Worm (Caenorhabditis elegans) whole organism, early embryonic: ENCODE measurements around the gene Y105C5B.9.

Experiments
- B0310.2 ChIP-seq: sonication (generic microtip); optimal IDR thresholded peaks from 2 replicates; lab custom pipeline; 2016; ENCODE audit warnings: mild to moderate bottlenecking, missing genetic modification characterization, missing compliant biosample characterization
- F13C5.2 ChIP-seq: sonication (generic microtip); optimal IDR thresholded peaks from 2 replicates; lab custom pipeline; 2017; ENCODE audit warnings: mild to moderate bottlenecking, missing genetic modification characterization, inconsistent platforms, missing compliant biosample characterization
- aly-1 ChIP-seq: sonication (generic microtip); optimal IDR thresholded peaks from 2 replicates; lab custom pipeline; 2016; ENCODE audit warnings: missing genetic modification characterization, missing compliant biosample characterization
- ama-1 ChIP-seq: fragments of 150-350 bp; optimal IDR thresholded peaks from 2 replicates; lab custom pipeline; 2014
- ceh-13 ChIP-seq: fragments of 200-800 bp; sonication (Bioruptor generic); optimal IDR thresholded peaks from 2 replicates; lab custom pipeline; 2018; ENCODE audit warnings: mild to moderate bottlenecking, missing genetic modification characterization, missing compliant biosample characterization
- ceh-36 ChIP-seq: sonication (generic microtip); optimal IDR thresholded peaks from 2 replicates; lab custom pipeline; 2016; ENCODE audit warnings: missing genetic modification characterization, inconsistent platforms, missing compliant biosample characterization
- ets-7 ChIP-seq: sonication (generic microtip); optimal IDR thresholded peaks from 2 replicates; lab custom pipeline; 2016; ENCODE audit warnings: missing genotype, missing genetic modification characterization, missing compliant biosample characterization
- flt-1 ChIP-seq: fragments of 200-800 bp; sonication (Bioruptor generic); IDR thresholded peaks from 2 replicates; pipeline ENCODE4 v1.3.6; 2022; ENCODE audit warnings: missing genetic modification characterization, missing compliant biosample characterization
- hmbx-1 ChIP-seq: sonication (generic microtip); optimal IDR thresholded peaks from 2 replicates; lab custom pipeline; 2016; ENCODE audit warnings: mild to moderate bottlenecking, missing genetic modification characterization, missing compliant biosample characterization
- hmg-4 ChIP-seq: fragments of 200-800 bp; sonication (Bioruptor generic); optimal IDR thresholded peaks from 2 replicates; lab custom pipeline; 2018; ENCODE audit warnings: mild to moderate bottlenecking, missing genetic modification characterization, missing compliant biosample characterization
- hnd-1 ChIP-seq: sonication (generic microtip); optimal IDR thresholded peaks from 2 replicates; lab custom pipeline; 2016; ENCODE audit warnings: missing genetic modification characterization, missing compliant biosample characterization
- pes-1 ChIP-seq: fragments of 200-800 bp; sonication (Bioruptor generic); IDR thresholded peaks from 2 replicates; pipeline ENCODE4 v1.3.6; 2022; ENCODE audit warnings: missing genetic modification reagents, missing genetic modification characterization, missing compliant biosample characterization
- scrt-1 ChIP-seq: fragments of 200-800 bp; sonication (Bioruptor generic); IDR thresholded peaks from 2 replicates; pipeline ENCODE4 v1.3.6; 2022; ENCODE audit warnings: missing genetic modification characterization, missing compliant biosample characterization
- sea-1 ChIP-seq: fragments of 200-800 bp; sonication (Bioruptor generic); conservative IDR thresholded peaks from 2 replicates; pipeline ENCODE4 v1.3.6; 2022; ENCODE audit warnings: missing genetic modification characterization, missing compliant biosample characterization
- tbx-11 ChIP-seq: fragments of 200-800 bp; sonication (Bioruptor generic); IDR thresholded peaks from 2 replicates; pipeline ENCODE4 v1.3.6; 2022; ENCODE audit warnings: missing genetic modification characterization, missing compliant biosample characterization
- tbx-37 ChIP-seq: fragments of 200-800 bp; sonication (Bioruptor generic); conservative IDR thresholded peaks from 2 replicates; pipeline ENCODE4 v1.3.6; 2022; ENCODE audit warnings: missing genetic modification reagents, missing genetic modification characterization, missing compliant biosample characterization
- tra-4 ChIP-seq: sonication (generic microtip); optimal IDR thresholded peaks from 2 replicates; lab custom pipeline; 2017; ENCODE audit warnings: missing genetic modification characterization, missing compliant biosample characterization

The Y105C5B.9 gene

DNA sequence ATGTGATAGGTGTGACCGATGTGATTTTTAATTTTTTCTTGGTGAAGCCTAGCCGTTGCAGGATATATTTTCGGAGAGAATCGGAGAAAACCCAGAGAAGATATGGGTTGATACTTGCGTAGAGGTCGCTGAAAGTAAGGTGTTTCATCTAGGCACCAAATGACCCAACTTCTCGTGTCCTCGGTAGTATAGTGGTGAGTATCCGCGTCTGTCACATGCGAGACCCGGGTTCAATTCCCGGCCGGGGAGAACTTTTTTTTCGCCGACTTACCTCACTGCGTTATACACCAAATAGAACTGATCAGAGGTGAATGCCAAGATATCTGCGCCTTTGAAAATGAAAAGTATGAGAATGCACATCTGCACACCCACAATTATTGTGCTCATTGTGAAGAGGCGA, 1.5 kb downstream of the Y105C5B.9 start:
- TF ChIP-seq hmbx-1 (tag; lab: Kevin White, UChicago) (no peak), ceh-36 (tag; lab: Kevin White, UChicago) (peak; percentile 31), hnd-1 (no peak), tra-4 (tag; lab: Kevin White, UChicago) (no peak), ama-1 (no peak), ceh-13 (GFP tag; lab: Kevin White, UChicago) (no peak), scrt-1 (GFP tag; lab: Robert Waterston, UW) (peak; percentile 17; the same call in 1 of the 2 replicates), sea-1 (peak; percentile 34; the same call in 1 of the 2 replicates), aly-1 (no peak), flt-1 (GFP tag; lab: Robert Waterston, UW) (0 out of 2 replicates have a peak, but pooled peaks have one; percentile 32), hmg-4 (GFP tag; lab: Kevin White, UChicago) (peak; percentile 42), tbx-37 (GFP tag; lab: Robert Waterston, UW) (0 out of 2 replicates have a peak, but pooled peaks have one; percentile 12), pes-1 (GFP tag; lab: Robert Waterston, UW) (peak; percentile 53; the same call in 1 of the 2 replicates), ets-7 (tag; lab: Kevin White, UChicago) (no peak), tbx-11 (peak; percentile 62), B0310.2 (no peak), F13C5.2 (no peak)

DNA sequence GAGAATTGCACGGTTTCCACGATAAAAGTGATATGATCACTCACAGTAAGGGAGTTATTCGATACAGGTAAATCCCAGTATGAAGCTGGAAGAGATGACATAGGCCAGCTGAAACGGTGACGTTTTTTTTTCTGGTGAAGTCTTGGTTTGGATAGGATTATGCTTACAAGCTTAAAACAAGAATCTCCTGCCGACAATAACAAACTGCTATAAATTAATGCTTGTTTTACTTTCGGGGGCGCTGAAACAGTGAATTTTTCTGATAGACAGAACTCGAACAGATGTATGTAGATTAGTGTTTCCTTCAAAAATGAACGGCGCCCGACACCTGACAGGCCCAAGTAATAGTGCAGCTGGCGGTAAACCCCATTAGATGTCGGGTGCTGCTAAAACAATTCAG, 3.4 kb downstream of the Y105C5B.9 start, which contains the start of gene srv-16:
Gene srv-16 (minus strand): TSS at position 101 of the 400 bp plus-strand sequence.
- TF ChIP-seq ama-1, result no peak
- no peak for TF ChIP-seq hmg-4 (GFP tag; lab: Kevin White, UChicago)
- no peak for TF ChIP-seq sea-1
- no peak for TF ChIP-seq aly-1
- TF ChIP-seq ceh-13 (GFP tag; lab: Kevin White, UChicago), result no peak
- TF ChIP-seq hmbx-1 (tag; lab: Kevin White, UChicago), result no peak
- TF ChIP-seq hnd-1, result no peak
- no peak for TF ChIP-seq F13C5.2

DNA sequence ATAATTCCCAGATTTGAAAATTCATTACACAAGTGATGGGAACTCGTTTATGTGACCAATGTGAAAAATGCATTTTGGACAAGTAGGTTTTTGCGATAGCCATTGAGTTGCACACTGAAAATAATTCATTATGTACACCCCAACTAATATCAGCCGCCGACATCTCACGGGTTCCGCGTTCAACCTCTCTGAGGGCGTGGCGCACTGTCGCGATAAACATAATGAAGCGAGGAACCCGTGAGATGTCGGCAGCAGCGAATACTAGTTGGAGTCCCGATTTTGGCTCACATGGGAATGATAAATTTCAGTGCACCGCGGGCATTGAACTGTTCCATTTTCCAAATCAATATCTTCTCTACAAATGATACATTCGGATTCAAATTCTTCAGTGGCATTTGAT, 6.7 kb downstream of the Y105C5B.9 start:
- TF ChIP-seq aly-1 (no peak), sea-1 (no peak), B0310.2 (no peak), hnd-1 (no peak), F13C5.2 (no peak), hmbx-1 (tag; lab: Kevin White, UChicago) (no peak), hmg-4 (GFP tag; lab: Kevin White, UChicago) (no peak), tra-4 (tag; lab: Kevin White, UChicago) (no peak), tbx-11 (no peak)

DNA sequence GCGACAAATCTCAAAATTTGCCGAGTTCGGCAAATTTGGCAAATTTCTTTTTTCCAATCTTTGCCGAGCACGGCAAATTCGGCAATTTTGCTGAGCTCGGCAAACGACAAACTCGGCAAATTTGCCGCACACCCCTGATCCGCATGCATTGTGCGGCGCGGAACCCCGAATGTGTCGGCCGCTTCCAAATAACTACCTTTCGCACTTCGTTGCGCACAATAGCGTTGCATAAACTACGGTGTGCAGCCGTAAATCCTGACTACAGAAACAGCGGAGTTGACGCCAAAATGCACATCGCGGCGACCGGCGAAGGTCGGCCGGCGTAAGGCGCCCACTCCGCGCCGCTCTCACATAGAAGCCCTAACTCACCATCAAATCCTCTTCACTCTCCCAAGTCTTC, 8.1 kb downstream of the Y105C5B.9 start:
- TF ChIP-seq ceh-13 (GFP tag; lab: Kevin White, UChicago) (no peak), ets-7 (tag; lab: Kevin White, UChicago) (no peak), tbx-37 (GFP tag; lab: Robert Waterston, UW) (no peak), tra-4 (tag; lab: Kevin White, UChicago) (no peak), ceh-36 (tag; lab: Kevin White, UChicago) (no peak), ama-1 (no peak), hmbx-1 (tag; lab: Kevin White, UChicago) (no peak), pes-1 (GFP tag; lab: Robert Waterston, UW) (no peak)

DNA sequence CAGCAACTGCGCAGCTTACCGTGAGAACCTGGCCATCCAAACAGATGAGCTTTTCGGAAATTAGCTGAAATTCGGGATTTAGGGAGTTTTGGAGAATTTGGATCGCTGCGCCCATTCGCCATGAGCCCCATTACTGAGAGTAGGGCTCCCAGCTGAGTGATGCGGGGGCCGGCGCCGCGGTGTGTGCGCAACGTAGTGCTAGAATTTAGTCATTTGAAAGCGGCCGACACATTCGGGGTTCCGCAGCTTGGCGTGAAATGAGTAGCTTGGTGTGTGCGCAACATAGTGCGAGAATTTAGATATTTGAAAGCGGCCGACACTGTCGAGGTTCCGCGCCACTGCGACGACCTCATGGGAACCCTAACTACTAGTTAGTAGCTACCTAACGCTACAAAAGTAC, 10.4 kb downstream of the Y105C5B.9 start:
- TF ChIP-seq hmg-4 (GFP tag; lab: Kevin White, UChicago), result no peak
- TF ChIP-seq sea-1, result no peak
- TF ChIP-seq tra-4 (tag; lab: Kevin White, UChicago), result no peak
- TF ChIP-seq pes-1 (GFP tag; lab: Robert Waterston, UW), result no peak
- no peak for TF ChIP-seq tbx-37 (GFP tag; lab: Robert Waterston, UW)

DNA sequence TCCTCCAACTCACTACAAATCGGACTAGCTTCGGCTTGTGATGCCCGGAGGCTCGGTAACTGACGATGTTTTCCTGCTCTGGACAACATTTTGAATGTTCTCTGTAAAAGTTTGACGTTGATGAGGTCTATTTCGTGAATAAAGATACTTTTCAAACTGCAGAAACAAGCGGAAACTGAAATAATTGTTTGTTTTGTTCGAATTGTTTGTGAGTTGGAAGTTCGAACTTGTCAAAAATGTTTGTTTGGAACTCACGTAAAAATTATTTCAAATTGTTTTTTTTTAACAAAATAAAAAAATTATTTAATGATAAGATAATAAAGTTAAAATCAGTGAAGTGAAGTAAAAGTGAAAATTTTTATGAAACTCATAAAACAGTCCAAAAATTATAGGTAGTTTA, 11.0 kb downstream of the Y105C5B.9 start, which contains the start of gene Y105C5B.11:
Gene Y105C5B.11 (minus strand): TSS at position 101 of the 400 bp plus-strand sequence.
- no peak for TF ChIP-seq ceh-13 (GFP tag; lab: Kevin White, UChicago)
- no peak for TF ChIP-seq hnd-1
- TF ChIP-seq pes-1 (GFP tag; lab: Robert Waterston, UW), result no peak
- no peak for TF ChIP-seq ets-7 (tag; lab: Kevin White, UChicago)
- TF ChIP-seq hmg-4 (GFP tag; lab: Kevin White, UChicago), result no peak
- no peak for TF ChIP-seq scrt-1 (GFP tag; lab: Robert Waterston, UW)
- no peak for TF ChIP-seq tbx-11
- TF ChIP-seq tbx-37 (GFP tag; lab: Robert Waterston, UW), result no peak
- TF ChIP-seq F13C5.2, result no peak
- TF ChIP-seq aly-1, result no peak

DNA sequence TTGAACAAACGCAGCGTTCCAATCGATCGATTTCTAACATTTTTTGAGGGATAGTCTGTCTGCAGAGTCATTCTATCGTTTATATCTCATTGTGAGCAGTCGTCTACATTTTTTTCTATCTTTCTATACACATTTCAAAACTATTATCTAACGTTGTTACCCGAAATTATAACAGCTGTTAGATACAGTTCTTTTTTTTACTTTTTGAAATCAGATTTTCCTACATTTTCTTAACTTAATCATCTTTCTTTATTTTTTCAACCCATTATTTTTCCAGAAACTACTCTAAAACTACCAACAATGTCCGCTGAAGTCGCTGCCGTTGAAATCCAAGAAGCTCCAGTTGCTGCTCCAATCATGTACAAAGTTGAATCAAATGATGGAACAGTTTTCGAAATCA, 16.1 kb downstream of the Y105C5B.9 start, which contains the start of gene skr-10:
Gene skr-10 (plus strand): TSS at position 301 of the 400 bp plus-strand sequence.
- TF ChIP-seq F13C5.2 (no peak), ceh-13 (GFP tag; lab: Kevin White, UChicago) (no peak), ceh-36 (tag; lab: Kevin White, UChicago) (no peak), tbx-37 (GFP tag; lab: Robert Waterston, UW) (no peak), hmg-4 (GFP tag; lab: Kevin White, UChicago) (no peak), hmbx-1 (tag; lab: Kevin White, UChicago) (no peak), tbx-11 (no peak), tra-4 (tag; lab: Kevin White, UChicago) (no peak), ama-1 (no peak), pes-1 (GFP tag; lab: Robert Waterston, UW) (no peak), hnd-1 (no peak), aly-1 (no peak), B0310.2 (no peak), scrt-1 (GFP tag; lab: Robert Waterston, UW) (no peak), flt-1 (GFP tag; lab: Robert Waterston, UW) (no peak)

DNA sequence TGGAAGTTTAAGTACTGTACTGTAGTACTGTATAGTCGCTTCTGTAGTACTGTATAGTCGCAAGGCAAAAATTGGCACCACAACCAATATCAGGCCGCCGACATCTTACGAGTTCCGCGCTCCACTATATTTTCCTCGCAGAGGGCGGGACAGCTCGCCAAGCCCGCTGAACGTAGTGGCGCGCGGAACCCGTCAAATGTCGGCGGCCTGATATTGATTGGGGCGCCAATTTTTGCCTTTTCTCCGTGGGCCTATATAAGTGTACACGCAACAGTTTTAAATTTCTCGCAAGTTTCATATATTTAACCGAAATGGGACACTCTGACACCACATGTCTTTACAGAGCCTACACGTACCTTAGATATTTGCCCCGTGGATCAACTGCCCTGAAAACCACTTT, 19.6 kb downstream of the Y105C5B.9 start:
- TF ChIP-seq tra-4 (tag; lab: Kevin White, UChicago), result no peak
- TF ChIP-seq flt-1 (GFP tag; lab: Robert Waterston, UW), result no peak
- TF ChIP-seq tbx-11, result no peak
- no peak for TF ChIP-seq ets-7 (tag; lab: Kevin White, UChicago)
- TF ChIP-seq scrt-1 (GFP tag; lab: Robert Waterston, UW), result no peak
- no peak for TF ChIP-seq ceh-13 (GFP tag; lab: Kevin White, UChicago)
- no peak for TF ChIP-seq sea-1
- TF ChIP-seq F13C5.2, result no peak
- TF ChIP-seq B0310.2, result no peak
- TF ChIP-seq hmbx-1 (tag; lab: Kevin White, UChicago), result no peak
- no peak for TF ChIP-seq hnd-1
- no peak for TF ChIP-seq aly-1
- TF ChIP-seq tbx-37 (GFP tag; lab: Robert Waterston, UW), result no peak
- no peak for TF ChIP-seq ama-1
- no peak for TF ChIP-seq ceh-36 (tag; lab: Kevin White, UChicago)
- no peak for TF ChIP-seq hmg-4 (GFP tag; lab: Kevin White, UChicago)
- TF ChIP-seq pes-1 (GFP tag; lab: Robert Waterston, UW), result no peak
